Fruit fly (Drosophila melanogaster) whole organism, embryonic: ENCODE measurements around the gene CG9676.
A peak's percentile ranks its signal among the peaks of the same experiment; 100 is the strongest.

Experiments used
- Bteb2 ChIP-seq: fragments of 200-800 bp; sonication (Bioruptor generic); optimal IDR thresholded peaks from 2 replicates; lab custom pipeline; 2016; ENCODE audit warnings: missing biosample characterization, missing genetic modification characterization
- CG1024 ChIP-seq: fragments of 200-800 bp; sonication (Bioruptor generic); IDR thresholded peaks from 2 replicates; pipeline ENCODE4 v1.3.6; 2022; ENCODE audit warnings: missing biosample characterization, missing genetic modification characterization
- CG11247 ChIP-seq: fragments of 200-800 bp; sonication (Bioruptor generic); IDR thresholded peaks from 2 replicates; pipeline ENCODE4 v1.3.6; 2022; ENCODE audit warnings: missing biosample characterization, missing genetic modification characterization
- CG11695 ChIP-seq: fragments of 200-800 bp; sonication (Bioruptor generic); IDR thresholded peaks from 3 replicates; pipeline ENCODE4 v1.3.6; 2022; ENCODE audit warnings: missing biosample characterization, missing genetic modification characterization
- CG14710 ChIP-seq: fragments of 200-800 bp; sonication (Bioruptor generic); optimal IDR thresholded peaks from 3 replicates; lab custom pipeline; 2019; ENCODE audit warnings: missing biosample characterization, mild to moderate bottlenecking, missing genetic modification characterization, moderate library complexity
- CG14860 ChIP-seq: fragments of 200-800 bp; sonication (Bioruptor generic); IDR thresholded peaks from 3 replicates; pipeline ENCODE4 v1.3.6; 2022; ENCODE audit warnings: missing biosample characterization, missing genetic modification characterization; ENCODE audit not compliant: partially characterized antibody
- CG15514 ChIP-seq: fragments of 200-800 bp; sonication (Bioruptor generic); optimal IDR thresholded peaks from 3 replicates; lab custom pipeline; 2017; ENCODE audit warnings: missing biosample characterization, missing genetic modification characterization, mild to moderate bottlenecking, moderate library complexity, missing genetic modification reagents
- CG17385 ChIP-seq: fragments of 200-800 bp; sonication (Bioruptor generic); optimal IDR thresholded peaks from 3 replicates; lab custom pipeline; 2018; ENCODE audit warnings: missing biosample characterization, mild to moderate bottlenecking, missing genetic modification characterization
- CG18262 ChIP-seq: fragments of 200-800 bp; optimal IDR thresholded peaks from 3 replicates; lab custom pipeline; 2019; ENCODE audit warnings: missing biosample characterization, mild to moderate bottlenecking, missing genetic modification characterization, moderate library complexity
- CG1832 ChIP-seq: fragments of 200-800 bp; sonication (Bioruptor generic); optimal IDR thresholded peaks from 2 replicates; lab custom pipeline; 2017; ENCODE audit warnings: missing biosample characterization, mild to moderate bottlenecking, missing genetic modification characterization, inconsistent platforms
- CG18476 ChIP-seq: fragments of 200-800 bp; sonication (Bioruptor generic); optimal IDR thresholded peaks from 2 replicates; lab custom pipeline; 2016; ENCODE audit warnings: missing biosample characterization, mild to moderate bottlenecking, missing genetic modification characterization
- CG2199 ChIP-seq: fragments of 200-800 bp; sonication (Bioruptor generic); IDR thresholded peaks from 3 replicates; pipeline ENCODE4 v1.3.6; 2022; ENCODE audit warnings: missing biosample characterization, missing genetic modification characterization
- CG2712 ChIP-seq: fragments of 200-800 bp; optimal IDR thresholded peaks from 3 replicates; lab custom pipeline; 2019; ENCODE audit warnings: missing biosample characterization, mild to moderate bottlenecking, missing genetic modification characterization, moderate library complexity
- CG30020 ChIP-seq: fragments of 200-800 bp; optimal IDR thresholded peaks from 2 replicates; lab custom pipeline; 2019; ENCODE audit warnings: missing biosample characterization, mild to moderate bottlenecking, missing genetic modification characterization, moderate library complexity
- CG3995 ChIP-seq: fragments of 200-800 bp; sonication (Bioruptor generic); optimal IDR thresholded peaks from 3 replicates; lab custom pipeline; 2016; ENCODE audit warnings: missing biosample characterization, missing genetic modification characterization
- CG4360 ChIP-seq: fragments of 200-800 bp; sonication (Bioruptor generic); IDR thresholded peaks from 2 replicates; pipeline ENCODE4 v1.3.6; 2022; ENCODE audit warnings: missing biosample characterization, missing genetic modification characterization
- CG6175 ChIP-seq: fragments of 200-800 bp; sonication (Bioruptor generic); IDR thresholded peaks from 3 replicates; pipeline ENCODE4 v1.3.6; 2022; ENCODE audit warnings: missing biosample characterization, missing genetic modification characterization
- CG7372 ChIP-seq: fragments of 200-800 bp; sonication (Bioruptor generic); IDR thresholded peaks from 2 replicates; pipeline ENCODE4 v1.3.6; 2022; ENCODE audit warnings: missing biosample characterization, missing genetic modification characterization
- CG7987 ChIP-seq: fragments of 200-800 bp; sonication (Bioruptor generic); optimal IDR thresholded peaks from 2 replicates; lab custom pipeline; 2018; ENCODE audit warnings: missing biosample characterization, mild to moderate bottlenecking, missing genetic modification characterization, moderate library complexity
- CG8924 ChIP-seq: fragments of 200-800 bp; optimal IDR thresholded peaks from 3 replicates; lab custom pipeline; 2019; ENCODE audit warnings: missing biosample characterization, mild to moderate bottlenecking, missing genetic modification characterization, moderate library complexity
- CG9817 ChIP-seq: fragments of 200-800 bp; sonication (Bioruptor generic); optimal IDR thresholded peaks from 2 replicates; lab custom pipeline; 2018; ENCODE audit warnings: missing biosample characterization, mild to moderate bottlenecking, missing genetic modification characterization, moderate library complexity
- CTCF ChIP-seq: fragments of 200-800 bp; sonication (Bioruptor generic); optimal IDR thresholded peaks from 2 replicates; lab custom pipeline; 2017; ENCODE audit warnings: missing biosample characterization, mild to moderate bottlenecking, missing genetic modification characterization, moderate library complexity
- Dip2 ChIP-seq: fragments of 200-800 bp; sonication (Bioruptor generic); IDR thresholded peaks from 2 replicates; pipeline ENCODE4 v1.3.6; 2022; ENCODE audit warnings: missing biosample characterization, missing genetic modification characterization
- Dp ChIP-seq: fragments of 200-800 bp; sonication (Bioruptor generic); optimal IDR thresholded peaks from 2 replicates; lab custom pipeline; 2018; ENCODE audit warnings: missing biosample characterization, mild to moderate bottlenecking, missing genetic modification characterization, moderate library complexity
- GATAe ChIP-seq: fragments of 200-800 bp; sonication (Bioruptor generic); conservative IDR thresholded peaks from 2 replicates; pipeline ENCODE4 v1.3.6; 2022; ENCODE audit warnings: missing biosample characterization, missing genetic modification characterization
- HLH54F ChIP-seq: fragments of 200-800 bp; sonication (Bioruptor generic); optimal IDR thresholded peaks from 3 replicates; lab custom pipeline; 2016; ENCODE audit warnings: missing biosample characterization, missing genetic modification characterization
- Hr78 ChIP-seq, 2 experiments: fragments of 200-800 bp in 1 of 2; fragments of >200 bp in 1 of 2; sonication (Bioruptor generic) in 1 of 2; optimal IDR thresholded peaks; 2 replicates each; lab custom pipeline; 2017 to 2019; ENCODE audit warnings: missing biosample characterization in 2 of 2, missing genetic modification characterization in 2 of 2, mild to moderate bottlenecking in 1 of 2, moderate library complexity in 1 of 2
- Lim3 ChIP-seq: fragments of 200-800 bp; sonication (Bioruptor generic); IDR thresholded peaks from 2 replicates; pipeline ENCODE4 v1.3.6; 2022; ENCODE audit warnings: missing biosample characterization, missing genetic modification characterization
- Oaz ChIP-seq: fragments of 200-800 bp; sonication (Bioruptor generic); IDR thresholded peaks from 2 replicates; pipeline ENCODE4 v1.3.6; 2022; ENCODE audit warnings: missing biosample characterization, missing genetic modification characterization
- Pdp1 ChIP-seq, 2 experiments: fragments of 200-800 bp; sonication (Bioruptor generic); optimal IDR thresholded peaks; 3 replicates each; lab custom pipeline; 2016; ENCODE audit warnings: missing biosample characterization in 2 of 2, missing genetic modification characterization in 2 of 2, mild to moderate bottlenecking in 1 of 2, moderate library complexity in 1 of 2
- Ravus ChIP-seq: fragments of 200-800 bp; sonication (Bioruptor generic); IDR thresholded peaks from 2 replicates; pipeline ENCODE4 v1.3.6; 2022; ENCODE audit warnings: missing biosample characterization, missing genetic modification characterization
- Sin3A ChIP-seq: fragments of >200 bp; optimal IDR thresholded peaks from 2 replicates; lab custom pipeline; 2018
- Stat92E ChIP-seq, 3 experiments: fragments of >200 bp in 2 of 3; fragments of 200-800 bp in 1 of 3; sonication (Bioruptor generic) in 1 of 3; optimal IDR thresholded peaks; 2 replicates each; lab custom pipeline; 2017 to 2019; ENCODE audit warnings: missing biosample characterization in 3 of 3, missing genetic modification characterization in 3 of 3, mild to moderate bottlenecking in 1 of 3, moderate library complexity in 1 of 3
- al ChIP-seq: fragments of 200-800 bp; sonication (Bioruptor generic); IDR thresholded peaks from 2 replicates; pipeline ENCODE4 v1.3.6; 2022; ENCODE audit warnings: missing biosample characterization, missing genetic modification characterization
- chm ChIP-seq: fragments of 200-800 bp; sonication (Bioruptor generic); IDR thresholded peaks from 2 replicates; pipeline ENCODE4 v1.3.6; 2022; ENCODE audit warnings: missing biosample characterization, missing genetic modification characterization
- croc ChIP-seq: fragments of 200-800 bp; sonication (Bioruptor generic); conservative IDR thresholded peaks from 3 replicates; pipeline ENCODE4 v1.3.6; 2022; ENCODE audit warnings: missing biosample characterization, missing genetic modification characterization
- fd3F ChIP-seq: fragments of 200-800 bp; sonication (Bioruptor generic); optimal IDR thresholded peaks from 2 replicates; lab custom pipeline; 2018; ENCODE audit warnings: missing biosample characterization, mild to moderate bottlenecking, missing genetic modification characterization, moderate library complexity
- gcm2 ChIP-seq: fragments of 200-800 bp; sonication (Bioruptor generic); optimal IDR thresholded peaks from 2 replicates; lab custom pipeline; 2016; ENCODE audit warnings: missing biosample characterization, missing genetic modification characterization
- gro ChIP-seq: fragments of 200-800 bp; sonication (Bioruptor generic); optimal IDR thresholded peaks from 2 replicates; lab custom pipeline; 2016; ENCODE audit warnings: missing biosample characterization, missing genetic modification characterization
- h ChIP-seq: fragments of >200 bp; optimal IDR thresholded peaks from 2 replicates; lab custom pipeline; 2017
- ham ChIP-seq: fragments of 200-800 bp; sonication (Bioruptor generic); IDR thresholded peaks from 2 replicates; pipeline ENCODE4 v1.3.6; 2022; ENCODE audit warnings: missing biosample characterization, missing genetic modification characterization
- knrl ChIP-seq: fragments of 200-800 bp; sonication (Bioruptor generic); IDR thresholded peaks from 3 replicates; pipeline ENCODE4 v1.3.6; 2022; ENCODE audit warnings: missing biosample characterization, missing genetic modification characterization; ENCODE audit not compliant: partially characterized antibody
- nom ChIP-seq: fragments of 200-800 bp; sonication (Bioruptor generic); optimal IDR thresholded peaks from 2 replicates; lab custom pipeline; 2017; ENCODE audit warnings: missing biosample characterization, missing genetic modification characterization, mild to moderate bottlenecking, moderate library complexity, missing genetic modification reagents
- onecut ChIP-seq: fragments of 200-800 bp; sonication (Bioruptor generic); IDR thresholded peaks from 2 replicates; pipeline ENCODE4 v1.3.6; 2022; ENCODE audit warnings: missing biosample characterization, missing genetic modification characterization
- org-1 ChIP-seq: fragments of 200-800 bp; sonication (Bioruptor generic); optimal IDR thresholded peaks from 2 replicates; lab custom pipeline; 2017; ENCODE audit warnings: missing biosample characterization, missing genetic modification characterization
- p53 ChIP-seq: fragments of 200-800 bp; sonication (Bioruptor generic); optimal IDR thresholded peaks from 2 replicates; lab custom pipeline; 2016; ENCODE audit warnings: missing biosample characterization, missing genetic modification characterization
- pfk ChIP-seq: fragments of 200-800 bp; sonication (Bioruptor generic); optimal IDR thresholded peaks from 2 replicates; lab custom pipeline; 2018; ENCODE audit warnings: missing biosample characterization, mild to moderate bottlenecking, missing genetic modification characterization, moderate library complexity
- sens ChIP-seq: fragments of 200-800 bp; sonication (Bioruptor generic); peaks from one replicate; lab custom pipeline; 2016; ENCODE audit warnings: missing biosample characterization, missing genetic modification characterization
- sisA ChIP-seq: fragments of 200-800 bp; sonication (Bioruptor generic); IDR thresholded peaks from 2 replicates; pipeline ENCODE4 v1.3.6; 2022; ENCODE audit warnings: missing biosample characterization, missing genetic modification characterization
- so ChIP-seq: fragments of 200-800 bp; sonication (Bioruptor generic); IDR thresholded peaks from 3 replicates; pipeline ENCODE4 v1.3.6; 2022; ENCODE audit warnings: missing biosample characterization, missing genetic modification characterization
- sob ChIP-seq: fragments of 200-800 bp; sonication (Bioruptor generic); IDR thresholded peaks from 2 replicates; pipeline ENCODE4 v1.3.6; 2022; ENCODE audit warnings: missing biosample characterization, missing genetic modification characterization
- toy ChIP-seq: fragments of 200-800 bp; sonication (Bioruptor generic); IDR thresholded peaks from 2 replicates; pipeline ENCODE4 v1.3.6; 2022; ENCODE audit warnings: missing biosample characterization, missing genetic modification characterization
- zfh2 ChIP-seq: fragments of 200-800 bp; sonication (Bioruptor generic); optimal IDR thresholded peaks from 2 replicates; lab custom pipeline; 2016; ENCODE audit warnings: missing biosample characterization, missing genetic modification characterization

The CG9676 gene

DNA sequence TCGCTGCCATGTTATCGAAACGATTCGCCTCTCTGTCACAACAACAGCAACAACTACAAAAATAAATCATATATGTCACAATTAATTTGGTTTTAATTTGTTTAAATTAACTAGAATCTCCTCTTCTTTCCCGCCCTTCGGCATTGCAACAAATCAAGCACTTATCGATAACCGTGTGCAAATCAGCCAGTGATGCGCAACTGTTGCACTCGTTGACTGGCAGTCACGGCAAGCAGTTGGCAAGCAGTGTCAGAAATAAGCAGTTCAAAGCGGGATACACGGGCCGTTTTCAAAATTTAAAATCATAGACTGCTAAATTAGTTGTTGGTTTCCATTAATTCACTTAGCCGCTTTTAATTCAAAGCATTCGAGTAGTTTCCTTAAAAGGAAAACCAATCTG, 16.2 kb downstream of the CG9676 start, which contains the start of gene Axs (continued):
- TF ChIP-seq fd3F: no peak
- TF ChIP-seq CG1024: no peak
- peak; percentile 4 for TF ChIP-seq CG30020 (tag; lab: Kevin White, UChicago)
- TF ChIP-seq CG18262 (tag; lab: Kevin White, UChicago): no peak
- peak; percentile 0 for TF ChIP-seq CG9817 (tag; lab: Kevin White, UChicago)
- TF ChIP-seq sob (GFP tag; lab: Robert Waterston, UW): peak; percentile 43; the same call in 1 of the 2 replicates
- TF ChIP-seq Stat92E (GFP tag; optimal IDR thresholded peaks at IDR 0.05; lab: Kevin White, UChicago): peak in 1 of 3 experiments; percentile 43
- peak; percentile 98 for TF ChIP-seq Dp
- TF ChIP-seq toy (GFP tag; lab: Robert Waterston, UW): no peak
- peak; percentile 30 for TF ChIP-seq zfh2 (GFP tag; lab: Kevin White, UChicago)
- no peak for TF ChIP-seq GATAe (GFP tag; lab: Robert Waterston, UW)
- TF ChIP-seq Pdp1 (GFP tag; optimal IDR thresholded peaks at IDR 0.05; lab: Kevin White, UChicago): peak in 1 of 2 experiments; percentile 59
- no peak for TF ChIP-seq CG1832 (GFP tag; lab: Kevin White, UChicago)
- TF ChIP-seq CG18476 (GFP tag; lab: Kevin White, UChicago): no peak
- peak; percentile 78 for TF ChIP-seq CG17385 (GFP tag; lab: Kevin White, UChicago)
- no peak for TF ChIP-seq HLH54F (GFP tag; lab: Kevin White, UChicago)
- TF ChIP-seq CG2199 (GFP tag; lab: Robert Waterston, UW): peak; percentile 13; the same call in 1 of the 3 replicates
- no peak for TF ChIP-seq CG6175
- TF ChIP-seq croc (GFP tag; lab: Robert Waterston, UW): no peak
- no peak for TF ChIP-seq nom
- no peak for TF ChIP-seq sisA (GFP tag; lab: Robert Waterston, UW)
- no peak for TF ChIP-seq gcm2 (GFP tag; lab: Kevin White, UChicago)
- peak; percentile 38 for TF ChIP-seq CG14710 (tag; lab: Kevin White, UChicago)
- no peak for TF ChIP-seq CG7372 (GFP tag; lab: Robert Waterston, UW)
- TF ChIP-seq knrl: peak; percentile 80
- no peak for TF ChIP-seq so (GFP tag; lab: Robert Waterston, UW)
- TF ChIP-seq CG15514 (GFP tag; lab: Kevin White, UChicago): peak; percentile 44
- no peak for TF ChIP-seq chm (GFP tag; lab: Robert Waterston, UW)
- TF ChIP-seq pfk (GFP tag; lab: Kevin White, UChicago): no peak
- no peak for TF ChIP-seq Oaz (GFP tag; lab: Robert Waterston, UW)
- TF ChIP-seq CG7987 (GFP tag; lab: Kevin White, UChicago): no peak
- TF ChIP-seq p53 (GFP tag; lab: Kevin White, UChicago): peak; percentile 45
- TF ChIP-seq org-1 (GFP tag; lab: Kevin White, UChicago): no peak
- TF ChIP-seq Sin3A (lab: Kevin White, UChicago): peak; percentile 48
- TF ChIP-seq al (GFP tag; lab: Robert Waterston, UW): no peak
- no peak for TF ChIP-seq Dip2 (GFP tag; lab: Robert Waterston, UW)
- TF ChIP-seq CG14860 (GFP tag; lab: Robert Waterston, UW): peak; percentile 64

dm6 chrX:16678845-16679347, 21.1 kb downstream of the CG9676 start, which contains the start of the genes CG13010 and sing:
Gene CG13010, minus strand, starts transcription at chrX:16678945.
Gene sing, plus strand, starts transcription at chrX:16679297.
- TF ChIP-seq CG2712 (peak; percentile 80), ham (no peak), CG3995 (no peak), Ravus (GFP tag; lab: Robert Waterston, UW) (no peak), gro (GFP tag; lab: Kevin White, UChicago) (no peak), CTCF (GFP tag; lab: Kevin White, UChicago) (no peak), chm (GFP tag; lab: Robert Waterston, UW) (no peak), CG11695 (no peak), CG11247 (no peak), CG4360 (GFP tag; lab: Robert Waterston, UW) (0 out of 2 replicates have a peak, but pooled peaks have one; percentile 11), h (lab: Kevin White, UChicago) (no peak), CG18476 (GFP tag; lab: Kevin White, UChicago) (no peak), Bteb2 (GFP tag; lab: Kevin White, UChicago) (no peak), Hr78 (GFP tag; optimal IDR thresholded peaks at IDR 0.05; lab: Kevin White, UChicago) (no peak), sens (GFP tag; lab: Kevin White, UChicago) (peak; percentile 52), CG8924 (tag; lab: Kevin White, UChicago) (no peak), onecut (no peak), Lim3 (GFP tag; lab: Robert Waterston, UW) (no peak)
